Worm (Caenorhabditis elegans) whole organism, L4/young adult: ENCODE measurements around the gene Y38H6C.9.
"Not testable (repeated sequence)": the region's sequence is repeated elsewhere in the genome, so short reads cannot be mapped to it uniquely, and the experiment has no call there.

Experiments
- W03F9.2 ChIP-seq: fragments of 150-350 bp; optimal IDR thresholded peaks from 2 replicates; lab custom pipeline; 2014; ENCODE audit warnings: missing biosample characterization, missing genetic modification characterization
- dao-5 ChIP-seq: sonication (generic microtip); optimal IDR thresholded peaks from 2 replicates; lab custom pipeline; 2016; ENCODE audit warnings: missing genotype, missing genetic modification characterization, moderate library complexity, missing compliant biosample characterization
- him-1 ChIP-seq: sonication (generic microtip); optimal IDR thresholded peaks from 2 replicates; lab custom pipeline; 2016; ENCODE audit warnings: missing genotype, missing genetic modification reagents, missing genetic modification characterization, missing compliant biosample characterization

DNA sequence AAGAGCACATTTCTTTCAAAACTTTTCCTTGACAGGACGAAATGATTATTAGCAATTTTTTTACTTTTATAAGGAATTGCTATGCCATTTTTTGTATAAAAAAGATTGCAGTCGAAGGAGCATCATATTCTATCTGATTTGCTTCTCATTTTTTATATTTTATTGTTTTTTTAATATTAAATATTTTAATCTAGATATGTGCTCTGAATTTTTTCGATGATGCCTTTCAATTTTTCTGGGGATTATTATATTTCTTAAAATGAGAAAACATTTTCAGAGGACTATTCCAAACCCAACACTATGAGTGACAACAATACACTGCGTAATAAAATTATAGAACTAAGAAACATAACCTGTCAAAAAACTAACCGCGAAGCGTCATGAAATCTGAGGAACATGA lies 46.9 kb upstream of the Y38H6C.9 start, which contains the start of gene F26F2.4:
- TF ChIP-seq dao-5, W03F9.2, him-1 (tag; lab: Kevin White, UChicago): not testable (repeated sequence)
